Worm (Caenorhabditis elegans): ENCODE results near the gene iff-1.

iff-1 gene

DNA sequence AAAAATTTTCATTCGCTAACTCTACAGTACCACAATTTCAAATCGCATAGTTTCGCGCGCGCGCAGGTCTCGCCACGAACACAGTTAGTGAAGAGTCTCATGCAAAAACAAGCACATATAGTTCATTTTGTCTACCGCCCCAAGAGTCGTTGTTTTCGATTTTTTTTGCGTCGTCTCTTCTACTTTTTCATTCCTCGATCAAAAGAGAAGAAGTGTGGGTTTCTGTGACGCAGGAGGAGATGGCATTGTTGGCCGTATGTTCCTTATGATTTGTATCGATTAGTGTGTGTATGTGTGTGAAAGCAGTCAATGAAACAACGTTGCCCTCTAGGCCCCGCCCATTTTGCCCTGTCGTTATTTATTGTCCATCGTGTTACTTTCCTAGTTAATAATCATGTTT is 49.1 kb downstream of the iff-1 start:
- TF ChIP-seq sdz-12 (GFP tag; optimal IDR thresholded peaks at IDR 0.05) (no peak), arid-1 (GFP tag; conservative IDR thresholded peaks at IDR 0.05) (no peak), unc-62 (GFP tag; optimal IDR thresholded peaks at IDR 0.05 in 1 of 2) (peak in 1 of 2 experiments; percentile 87), unc-62 (tag; optimal IDR thresholded peaks at IDR 0.05) (no peak), Y105C5A.15 (GFP tag; IDR thresholded peaks at IDR 0.05) (no peak), hlh-30 (tag; optimal IDR thresholded peaks at IDR 0.05; ENCODE audit: insufficient read depth) (peak; percentile 48), lsy-2 (tag; optimal IDR thresholded peaks at IDR 0.05) (no peak), spr-3 (GFP tag; optimal IDR thresholded peaks at IDR 0.05) (no peak), nhr-28 (tag; optimal IDR thresholded peaks at IDR 0.05) (peak; percentile 5), mxl-3 (GFP tag; optimal IDR thresholded peaks at IDR 0.05) (peak; percentile 44), zfp-2 (tag; optimal IDR thresholded peaks at IDR 0.05) (no peak), nhr-237 (tag; optimal IDR thresholded peaks at IDR 0.05) (no peak), skn-1 (tag; optimal IDR thresholded peaks at IDR 0.05) (no peak)

ce11 chrIII:9697323-9697722 is 49.7 kb downstream of the iff-1 start:
- no peak for TF ChIP-seq attf-4 (tag; optimal IDR thresholded peaks at IDR 0.05)
- TF ChIP-seq dpl-1 (GFP tag; optimal IDR thresholded peaks at IDR 0.05): peak; percentile 29
- TF ChIP-seq hif-1 (tag; optimal IDR thresholded peaks at IDR 0.05): peak in 1 of 2 experiments; percentile 24
- TF ChIP-seq aly-2 (tag; optimal IDR thresholded peaks at IDR 0.05): no peak
- no peak for TF ChIP-seq madf-9 (GFP tag; conservative IDR thresholded peaks at IDR 0.05)
- TF ChIP-seq F49E8.2 (tag; optimal IDR thresholded peaks at IDR 0.05; ENCODE audit: borderline replicate concordance): no peak
- TF ChIP-seq dve-1 (tag; optimal IDR thresholded peaks at IDR 0.05; ENCODE audit: insufficient read depth): peak; percentile 49
- no peak for TF ChIP-seq Y48G9A.11 (GFP tag; IDR thresholded peaks at IDR 0.05)
- TF ChIP-seq tra-1 (GFP tag; IDR thresholded peaks at IDR 0.05): no peak
- no peak for TF ChIP-seq cey-2 (tag; optimal IDR thresholded peaks at IDR 0.05; ENCODE audit: borderline replicate concordance, insufficient read depth)
- TF ChIP-seq mxl-3 (GFP tag; optimal IDR thresholded peaks at IDR 0.05): peak; percentile 68
- TF ChIP-seq nhr-11 (tag; optimal IDR thresholded peaks at IDR 0.05): peak; percentile 78
- TF ChIP-seq ztf-7 (tag; optimal IDR thresholded peaks at IDR 0.05): peak; percentile 9
- TF ChIP-seq nhr-28 (tag; optimal IDR thresholded peaks at IDR 0.05): peak; percentile 59
- no peak for TF ChIP-seq ceh-44 (GFP tag; IDR thresholded peaks at IDR 0.05)
- TF ChIP-seq tag-97 (GFP tag; IDR thresholded peaks at IDR 0.05): no peak
- TF ChIP-seq mdl-1 (tag; optimal IDR thresholded peaks at IDR 0.05): peak in 1 of 2 experiments; percentile 46
- TF ChIP-seq zfp-2 (tag; optimal IDR thresholded peaks at IDR 0.05): no peak
- no peak for TF ChIP-seq nhr-76 (tag; optimal IDR thresholded peaks at IDR 0.05)
- TF ChIP-seq nhr-6 (tag; optimal IDR thresholded peaks at IDR 0.05): peak; percentile 43
- TF ChIP-seq F37D6.2 (tag; optimal IDR thresholded peaks at IDR 0.05): peak; percentile 15
- TF ChIP-seq zip-2 (tag; optimal IDR thresholded peaks at IDR 0.05): no peak
- TF ChIP-seq ctbp-1 (GFP tag; IDR thresholded peaks at IDR 0.05): 0 out of 2 replicates have a peak, but pooled peaks have one; percentile 24
- peak in 1 of 2 experiments; percentile 58 for TF ChIP-seq lsy-2 (tag; optimal IDR thresholded peaks at IDR 0.05)
- TF ChIP-seq fkh-10 (GFP tag; optimal IDR thresholded peaks at IDR 0.05): peak; percentile 58
- TF ChIP-seq lin-13 (GFP tag; optimal IDR thresholded peaks at IDR 0.05): no peak
- TF ChIP-seq mep-1 (tag; optimal IDR thresholded peaks at IDR 0.05): peak; percentile 73
- no peak for TF ChIP-seq D1046.2 (GFP tag; IDR thresholded peaks at IDR 0.05)
- TF ChIP-seq nhr-41 (GFP tag; IDR thresholded peaks at IDR 0.05): no peak
- peak; percentile 71 for TF ChIP-seq hlh-30 (tag; optimal IDR thresholded peaks at IDR 0.05; ENCODE audit: insufficient read depth)
- peak; percentile 73 for TF ChIP-seq mes-2 (tag; optimal IDR thresholded peaks at IDR 0.05; ENCODE audit: poor library complexity, severe bottlenecking)
- TF ChIP-seq duxl-1 (tag; optimal IDR thresholded peaks at IDR 0.05; ENCODE audit: poor library complexity): no peak
- TF ChIP-seq nhr-25 (tag; optimal IDR thresholded peaks at IDR 0.05; ENCODE audit: borderline replicate concordance, insufficient read depth): no peak
- TF ChIP-seq hlh-11 (tag; optimal IDR thresholded peaks at IDR 0.05): peak; percentile 78
- TF ChIP-seq gei-8 (GFP tag; optimal IDR thresholded peaks at IDR 0.05): no peak
- peak; percentile 66 for TF ChIP-seq rbr-2 (tag; optimal IDR thresholded peaks at IDR 0.05)
- TF ChIP-seq aha-1 (tag): peak; percentile 97
- no peak for TF ChIP-seq mxl-2 (GFP tag; conservative IDR thresholded peaks at IDR 0.05)
- peak; percentile 63 for TF ChIP-seq ceh-20 (GFP tag; IDR thresholded peaks at IDR 0.05)
- TF ChIP-seq lin-39 (tag; optimal IDR thresholded peaks at IDR 0.05): no peak
- TF ChIP-seq hmg-1.1 (GFP tag; IDR thresholded peaks at IDR 0.05): peak; percentile 63
- TF ChIP-seq skn-1 (tag; optimal IDR thresholded peaks at IDR 0.05): no peak
